Worm (Caenorhabditis elegans) whole organism, L4 larva: ENCODE results near the gene ife-2.

Experiments used
- duxl-1 ChIP-seq: sonication (generic microtip); optimal IDR thresholded peaks from 2 replicates; lab custom pipeline; 2016; ENCODE audit warnings: mild to moderate bottlenecking, missing genetic modification characterization, moderate library complexity, missing compliant biosample characterization; ENCODE audit not compliant: poor library complexity
- nhr-48 ChIP-seq: sonication (generic microtip); optimal IDR thresholded peaks from 2 replicates; lab custom pipeline; 2016; ENCODE audit warnings: mild to moderate bottlenecking, missing genetic modification characterization, missing compliant biosample characterization
- tra-1 ChIP-seq: fragments of 200-800 bp; sonication (Bioruptor generic); IDR thresholded peaks from 2 replicates; pipeline ENCODE4 v1.3.6; 2022; ENCODE audit warnings: missing genetic modification reagents, missing genetic modification characterization, missing compliant biosample characterization
- zfp-3 ChIP-seq: fragments of 200-800 bp; sonication (Bioruptor generic); conservative IDR thresholded peaks from 2 replicates; pipeline ENCODE4 v1.3.6; 2022; ENCODE audit warnings: missing genetic modification reagents, missing genetic modification characterization, missing compliant biosample characterization

- no peak for TF ChIP-seq zfp-3 (GFP tag; lab: Robert Waterston, UW)
- TF ChIP-seq nhr-48: no peak
- TF ChIP-seq tra-1 (GFP tag; lab: Robert Waterston, UW): no peak
- no peak for TF ChIP-seq duxl-1
Measured at ce11 chrX:404597-404996, 22.1 kb upstream of the ife-2 start, which contains the start of gene R04A9.1.
